Worm (Caenorhabditis elegans) whole organism, young adult: ENCODE data around the gene F41E6.17.

ENCODE experiments used
- B0261.1 ChIP-seq: sonication (generic microtip); optimal IDR thresholded peaks from 2 replicates; lab custom pipeline; 2016; ENCODE audit warnings: mild to moderate bottlenecking, missing genetic modification characterization, moderate library complexity, missing compliant biosample characterization
- C17E4.6 ChIP-seq: fragments of 200-800 bp; sonication (Bioruptor generic); IDR thresholded peaks from 2 replicates; pipeline ENCODE4 v1.3.6; 2022; ENCODE audit warnings: missing genetic modification reagents, missing genetic modification characterization, missing compliant biosample characterization
- F55B11.4 ChIP-seq: sonication (generic microtip); optimal IDR thresholded peaks from 2 replicates; lab custom pipeline; 2016; ENCODE audit warnings: missing compliant biosample characterization, missing genetic modification characterization, borderline replicate concordance; ENCODE audit not compliant: insufficient read depth
- F57A8.1 ChIP-seq: fragments of 200-800 bp; sonication (Bioruptor generic); optimal IDR thresholded peaks from 2 replicates; lab custom pipeline; 2018; ENCODE audit warnings: mild to moderate bottlenecking, missing genetic modification characterization, moderate library complexity, missing compliant biosample characterization
- F57C9.4 ChIP-seq: sonication (generic microtip); optimal IDR thresholded peaks from 2 replicates; lab custom pipeline; 2017; ENCODE audit warnings: mild to moderate bottlenecking, missing genetic modification characterization, missing compliant biosample characterization
- K11D2.4 ChIP-seq: fragments of 200-800 bp; sonication (Bioruptor generic); IDR thresholded peaks from 2 replicates; pipeline ENCODE4 v1.3.6; 2022; ENCODE audit warnings: missing genetic modification reagents, missing genetic modification characterization, missing compliant biosample characterization
- K12H6.12 ChIP-seq: fragments of 200-800 bp; sonication (Bioruptor generic); optimal IDR thresholded peaks from 2 replicates; lab custom pipeline; 2018; ENCODE audit warnings: mild to moderate bottlenecking, missing genetic modification characterization, missing compliant biosample characterization
- Y53F4B.3 ChIP-seq: fragments of 200-800 bp; sonication (Bioruptor generic); IDR thresholded peaks from 2 replicates; pipeline ENCODE4 v1.3.6; 2022; ENCODE audit warnings: missing genetic modification reagents, missing genetic modification characterization, missing compliant biosample characterization
- Y95B8A.8 ChIP-seq: fragments of 200-800 bp; sonication (Bioruptor generic); IDR thresholded peaks from 2 replicates; pipeline ENCODE4 v1.3.6; 2022; ENCODE audit warnings: missing genetic modification reagents, missing genetic modification characterization, missing compliant biosample characterization
- aptf-3 ChIP-seq: fragments of 200-800 bp; sonication (Bioruptor generic); IDR thresholded peaks from 2 replicates; pipeline ENCODE4 v1.3.6; 2022; ENCODE audit warnings: missing genetic modification characterization, missing compliant biosample characterization
- atf-7 ChIP-seq: sonication (generic microtip); optimal IDR thresholded peaks from 2 replicates; lab custom pipeline; 2017; ENCODE audit warnings: mild to moderate bottlenecking, missing genetic modification characterization, missing compliant biosample characterization
- attf-3 ChIP-seq: fragments of 200-800 bp; sonication (Bioruptor generic); conservative IDR thresholded peaks from 2 replicates; pipeline ENCODE4 v1.3.6; 2022; ENCODE audit warnings: missing genetic modification reagents, missing genetic modification characterization, missing compliant biosample characterization
- ccch-3 ChIP-seq: fragments of 200-800 bp; sonication (Bioruptor generic); optimal IDR thresholded peaks from 2 replicates; lab custom pipeline; 2018; ENCODE audit warnings: mild to moderate bottlenecking, missing genetic modification characterization, missing compliant biosample characterization
- ceh-27 ChIP-seq: fragments of 200-800 bp; sonication (Bioruptor generic); optimal IDR thresholded peaks from 2 replicates; lab custom pipeline; 2018; ENCODE audit warnings: mild to moderate bottlenecking, missing genetic modification characterization, moderate library complexity, missing compliant biosample characterization
- ceh-40 ChIP-seq: fragments of 200-800 bp; sonication (Bioruptor generic); IDR thresholded peaks from 2 replicates; pipeline ENCODE4 v1.3.6; 2022; ENCODE audit warnings: missing genetic modification characterization, missing compliant biosample characterization
- ceh-58 ChIP-seq: fragments of 200-800 bp; sonication (Bioruptor generic); IDR thresholded peaks from 2 replicates; pipeline ENCODE4 v1.3.6; 2022; ENCODE audit warnings: missing genetic modification characterization, missing compliant biosample characterization
- die-1 ChIP-seq: sonication (generic microtip); optimal IDR thresholded peaks from 2 replicates; lab custom pipeline; 2016; ENCODE audit warnings: missing genotype, mild to moderate bottlenecking, missing genetic modification characterization, missing compliant biosample characterization
- egl-18 ChIP-seq: fragments of 200-800 bp; sonication (Bioruptor generic); IDR thresholded peaks from 2 replicates; pipeline ENCODE4 v1.3.6; 2022; ENCODE audit warnings: missing genetic modification reagents, missing genetic modification characterization, missing compliant biosample characterization
- egl-44 ChIP-seq: fragments of 200-800 bp; sonication (Bioruptor generic); IDR thresholded peaks from 2 replicates; pipeline ENCODE4 v1.3.6; 2022; ENCODE audit warnings: missing genetic modification reagents, missing genetic modification characterization, missing compliant biosample characterization
- ekl-4 ChIP-seq: fragments of 200-800 bp; sonication (Bioruptor generic); IDR thresholded peaks from 2 replicates; pipeline ENCODE4 v1.3.6; 2022; ENCODE audit warnings: missing genetic modification reagents, missing genetic modification characterization, missing compliant biosample characterization
- ets-4 ChIP-seq: fragments of 200-800 bp; sonication (Bioruptor generic); optimal IDR thresholded peaks from 2 replicates; lab custom pipeline; 2018; ENCODE audit warnings: mild to moderate bottlenecking, missing genetic modification characterization, missing compliant biosample characterization
- hlh-12 ChIP-seq: sonication (generic microtip); optimal IDR thresholded peaks from 2 replicates; lab custom pipeline; 2016; ENCODE audit warnings: missing genetic modification characterization, missing compliant biosample characterization
- hrde-1 ChIP-seq: sonication (generic microtip); optimal IDR thresholded peaks from 2 replicates; lab custom pipeline; 2016; ENCODE audit warnings: missing genetic modification characterization, mild to moderate bottlenecking, missing compliant biosample characterization, moderate library complexity, missing genotype, missing genetic modification reagents, borderline replicate concordance
- let-526 ChIP-seq: fragments of 200-800 bp; sonication (Bioruptor generic); IDR thresholded peaks from 2 replicates; pipeline ENCODE4 v1.3.6; 2022; ENCODE audit warnings: missing genetic modification reagents, missing genetic modification characterization, missing compliant biosample characterization
- lin-35 ChIP-seq, 3 experiments: fragments of 150-350 bp in 2 of 3; sonication (generic microtip) in 1 of 3; optimal IDR thresholded peaks; 2 replicates each; lab custom pipeline; 2014 to 2018; ENCODE audit warnings: missing biosample characterization in 3 of 3, missing genetic modification characterization in 3 of 3, missing genetic modification reagents in 3 of 3
- lin-40 ChIP-seq: sonication (generic microtip); optimal IDR thresholded peaks from 2 replicates; lab custom pipeline; 2016; ENCODE audit warnings: missing genetic modification characterization, mild to moderate bottlenecking, missing compliant biosample characterization, missing genotype, missing genetic modification reagents
- lin-54 ChIP-seq: fragments of 200-800 bp; sonication (Bioruptor generic); optimal IDR thresholded peaks from 2 replicates; lab custom pipeline; 2018; ENCODE audit warnings: mild to moderate bottlenecking, missing genetic modification characterization, missing compliant biosample characterization
- lsl-1 ChIP-seq: fragments of 200-800 bp; sonication (Bioruptor generic); optimal IDR thresholded peaks from 2 replicates; lab custom pipeline; 2018; ENCODE audit warnings: mild to moderate bottlenecking, missing genetic modification characterization, moderate library complexity, missing compliant biosample characterization
- mxl-1 ChIP-seq: sonication (generic microtip); optimal IDR thresholded peaks from 2 replicates; lab custom pipeline; 2016; ENCODE audit warnings: missing genetic modification characterization, missing compliant biosample characterization
- nfyb-1 ChIP-seq: fragments of 200-800 bp; sonication (Bioruptor generic); IDR thresholded peaks from 2 replicates; pipeline ENCODE4 v1.3.6; 2022; ENCODE audit warnings: missing genetic modification reagents, missing genetic modification characterization, missing compliant biosample characterization
- nhr-27 ChIP-seq: fragments of 200-800 bp; sonication (Bioruptor generic); optimal IDR thresholded peaks from 2 replicates; lab custom pipeline; 2018; ENCODE audit warnings: mild to moderate bottlenecking, missing genetic modification characterization, moderate library complexity, missing compliant biosample characterization
- nhr-90 ChIP-seq: sonication (generic microtip); optimal IDR thresholded peaks from 2 replicates; lab custom pipeline; 2016; ENCODE audit warnings: missing genotype, mild to moderate bottlenecking, missing genetic modification characterization, missing compliant biosample characterization
- pha-4 ChIP-seq: fragments of 150-350 bp; sonication (generic microtip); optimal IDR thresholded peaks from 2 replicates; lab custom pipeline; 2014; ENCODE audit warnings: missing biosample characterization, missing genetic modification reagents, missing genetic modification characterization
- rcor-1 ChIP-seq: fragments of 200-800 bp; sonication (Bioruptor generic); IDR thresholded peaks from 2 replicates; pipeline ENCODE4 v1.3.6; 2022; ENCODE audit warnings: missing genetic modification reagents, missing genetic modification characterization, missing compliant biosample characterization
- rec-8 ChIP-seq, 2 experiments: sonication (generic microtip); optimal IDR thresholded peaks; 2 replicates each; lab custom pipeline; 2016; ENCODE audit warnings: mild to moderate bottlenecking in 2 of 2, missing genetic modification characterization in 2 of 2, missing genetic modification reagents in 2 of 2, missing genotype in 2 of 2, missing biosample characterization in 1 of 2, missing compliant biosample characterization in 1 of 2, moderate library complexity in 1 of 2
- sptf-2 ChIP-seq: fragments of 200-800 bp; sonication (Bioruptor generic); optimal IDR thresholded peaks from 2 replicates; lab custom pipeline; 2018; ENCODE audit warnings: mild to moderate bottlenecking, missing genetic modification characterization, missing compliant biosample characterization
- tbx-9 ChIP-seq: sonication (generic microtip); optimal IDR thresholded peaks from 2 replicates; lab custom pipeline; 2016; ENCODE audit warnings: borderline replicate concordance, missing genetic modification characterization, inconsistent platforms, missing compliant biosample characterization
- unc-62 ChIP-seq: fragments of 150-350 bp; optimal IDR thresholded peaks from 2 replicates; lab custom pipeline; 2014; ENCODE audit warnings: missing biosample characterization, missing genetic modification reagents, missing genetic modification characterization
- ztf-26 ChIP-seq: sonication (generic microtip); optimal IDR thresholded peaks from 2 replicates; lab custom pipeline; 2017; ENCODE audit warnings: missing genetic modification characterization, missing compliant biosample characterization

F41E6.17 gene

ce11 chrV:8668224-8668623 lies 44.3 kb downstream of the F41E6.17 start:
- TF ChIP-seq aptf-3 (GFP tag; lab: Robert Waterston, UW) (no peak), rec-8 (tag; optimal IDR thresholded peaks at IDR 0.05; lab: Kevin White, UChicago) (no peak), K12H6.12 (tag; lab: Kevin White, UChicago) (no peak), nfyb-1 (GFP tag; lab: Robert Waterston, UW) (no peak), lsl-1 (no peak), F55B11.4 (no peak), lin-40 (tag; lab: Kevin White, UChicago) (no peak), ceh-27 (GFP tag; lab: Kevin White, UChicago) (no peak)

DNA sequence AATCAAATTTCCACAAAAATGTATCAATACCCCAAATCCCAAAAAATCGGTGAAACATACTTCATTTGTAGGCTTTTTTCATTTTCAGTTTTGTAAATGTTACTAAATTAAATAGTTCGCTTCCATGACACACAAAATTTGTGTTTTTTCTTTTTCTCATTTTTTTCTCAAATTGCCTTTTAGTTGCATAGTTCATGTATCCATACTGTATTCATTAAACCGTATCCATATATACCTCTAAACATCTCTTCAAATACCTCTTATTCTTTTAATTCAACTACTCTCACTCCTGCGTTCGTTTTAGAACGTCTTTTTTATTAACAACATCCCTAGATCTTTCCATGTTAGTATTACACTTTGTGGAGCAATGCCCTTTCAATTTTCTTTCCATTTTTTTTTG lies 46.9 kb downstream of the F41E6.17 start:
- TF ChIP-seq egl-18 (GFP tag; lab: Robert Waterston, UW): no peak
- TF ChIP-seq K11D2.4 (GFP tag; lab: Robert Waterston, UW): no peak
- TF ChIP-seq ceh-40 (GFP tag; lab: Robert Waterston, UW): no peak
- no peak for TF ChIP-seq Y53F4B.3 (GFP tag; lab: Robert Waterston, UW)
- TF ChIP-seq ekl-4: no peak
- no peak for TF ChIP-seq F55B11.4
- TF ChIP-seq nhr-27: no peak
- TF ChIP-seq let-526 (GFP tag; lab: Robert Waterston, UW): no peak

DNA sequence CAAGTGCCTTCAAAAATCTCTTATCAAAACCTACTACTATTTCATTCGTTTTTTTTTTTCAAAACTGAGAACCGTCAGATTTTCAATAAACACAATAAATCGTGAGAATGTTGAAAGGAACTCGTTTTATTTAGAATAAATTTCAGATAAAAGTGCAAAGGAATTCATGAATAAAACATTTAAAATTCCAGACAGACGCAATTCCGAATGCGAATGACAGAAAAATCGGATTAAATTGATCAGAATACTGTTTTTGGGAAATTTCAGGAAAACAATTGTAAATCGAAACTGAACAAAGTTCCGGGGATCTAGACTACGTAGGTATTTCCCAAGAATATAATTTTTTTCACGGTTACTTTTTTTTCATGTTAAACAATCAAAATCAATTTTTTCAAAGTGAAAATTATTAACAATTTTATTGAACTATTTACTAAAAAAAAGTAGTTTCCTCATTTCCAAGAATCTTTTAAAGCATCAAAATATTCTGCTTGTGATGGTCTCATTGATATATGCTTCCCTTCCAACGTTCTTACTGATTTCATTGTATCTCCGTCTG lies 47.7 kb downstream of the F41E6.17 start:
- TF ChIP-seq lin-35 (GFP tag; optimal IDR thresholded peaks at IDR 0.05; lab: Kevin White, UChicago) (no peak), hrde-1 (tag; lab: Kevin White, UChicago) (no peak), atf-7 (tag; lab: Kevin White, UChicago) (no peak), B0261.1 (no peak), pha-4 (tag; lab: Kevin White, UChicago) (no peak), egl-44 (GFP tag; lab: Robert Waterston, UW) (no peak), lin-54 (GFP tag; lab: Kevin White, UChicago) (no peak), nfyb-1 (GFP tag; lab: Robert Waterston, UW) (no peak), F57A8.1 (no peak), nhr-90 (tag; lab: Kevin White, UChicago) (no peak), ztf-26 (tag; lab: Kevin White, UChicago) (no peak), ekl-4 (no peak), Y95B8A.8 (GFP tag; lab: Robert Waterston, UW) (no peak), ets-4 (no peak), tbx-9 (tag; lab: Kevin White, UChicago) (no peak), F57C9.4 (tag; lab: Kevin White, UChicago) (no peak), die-1 (tag; lab: Kevin White, UChicago) (no peak), ccch-3 (no peak), rcor-1 (GFP tag; lab: Robert Waterston, UW) (no peak), attf-3 (no peak)

DNA sequence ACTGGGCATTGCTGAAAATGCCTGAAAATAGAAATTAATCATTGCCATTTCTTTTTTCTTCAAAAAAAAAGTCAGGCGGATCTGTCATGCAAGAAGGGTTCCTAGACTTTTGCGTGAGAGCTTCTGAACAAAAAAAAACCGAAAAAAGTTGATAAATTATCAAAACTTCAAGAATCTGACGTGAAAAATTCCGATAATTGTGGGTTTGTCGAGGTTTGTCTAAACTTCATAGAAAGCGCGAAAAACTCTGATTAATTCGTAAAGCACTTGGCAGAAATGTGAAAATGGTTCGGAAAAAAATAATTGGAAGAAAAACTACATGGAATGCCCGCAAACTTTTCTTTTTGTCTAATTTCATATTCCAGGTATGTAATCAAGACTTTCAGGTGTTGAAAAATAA lies 49.6 kb downstream of the F41E6.17 start, which contains the start of gene ZC190.5:
ZC190.5 (minus strand) TSS at position 101 of the 400 bp plus-strand sequence.
- TF ChIP-seq hlh-12 (tag; lab: Kevin White, UChicago) (no peak), ztf-26 (tag; lab: Kevin White, UChicago) (no peak), lin-54 (GFP tag; lab: Kevin White, UChicago) (no peak), Y95B8A.8 (GFP tag; lab: Robert Waterston, UW) (no peak), mxl-1 (tag; lab: Kevin White, UChicago) (no peak), C17E4.6 (GFP tag; lab: Robert Waterston, UW) (no peak), sptf-2 (GFP tag; lab: Kevin White, UChicago) (no peak), ceh-58 (GFP tag; lab: Robert Waterston, UW) (no peak), unc-62 (GFP tag; lab: Kevin White, UChicago) (no peak), B0261.1 (no peak)
